Fruit fly (Drosophila melanogaster): ENCODE measurements around the gene ush.

ush gene

dm6 chr2L:585268-585667 lies 109.2 kb downstream of the ush start:
- TF ChIP-seq Nf-YC (tag; optimal IDR thresholded peaks at IDR 0.05) (peak; percentile 95), crol (GFP tag; IDR thresholded peaks at IDR 0.05) (peak; percentile 49), sr (GFP tag; IDR thresholded peaks at IDR 0.05) (no peak), fd3F (GFP tag; optimal IDR thresholded peaks at IDR 0.05) (no peak), CG8359 (GFP tag; optimal IDR thresholded peaks at IDR 0.05; ENCODE audit: borderline replicate concordance) (no peak), Nf-YB (GFP tag; optimal IDR thresholded peaks at IDR 0.05) (peak; percentile 95), CG2116 (GFP tag; optimal IDR thresholded peaks at IDR 0.05) (no peak), rib (GFP tag; IDR thresholded peaks at IDR 0.05) (no peak), Trl (optimal IDR thresholded peaks at IDR 0.05) (peak; percentile 24 to 33), Trl (GFP tag; optimal IDR thresholded peaks at IDR 0.05) (no peak), seq (GFP tag; IDR thresholded peaks at IDR 0.05) (peak; percentile 81), Camta (GFP tag; optimal IDR thresholded peaks at IDR 0.05) (no peak)

Data from whole organism, embryonic.